Fruit fly (Drosophila melanogaster) S2 (cell line): ENCODE measurements around the gene CG12994.

Source experiments
- CG8478 ChIP-seq: fragments of >200 bp; optimal IDR thresholded peaks from 2 replicates; lab custom pipeline; 2018
- CTCF ChIP-seq, 2 experiments: fragments of >200 bp; optimal IDR thresholded peaks; 2 replicates each; lab custom pipeline; 2018

dm6 chrX:17490462-17490861, 46.7 kb upstream of the CG12994 start:
- no peak for TF ChIP-seq CTCF (optimal IDR thresholded peaks at IDR 0.05; lab: Kevin White, UChicago)
- no peak for TF ChIP-seq CG8478
